Fruit fly (Drosophila melanogaster) whole organism, embryonic: Measurements from ENCODE around the gene swa.

ENCODE experiments used
- B-H1 ChIP-seq: fragments of 200-800 bp; sonication (Bioruptor generic); IDR thresholded peaks from 3 replicates; pipeline ENCODE4 v1.3.6; 2022; ENCODE audit warnings: missing biosample characterization, missing genetic modification characterization
- C15 ChIP-seq: fragments of 200-800 bp; sonication (Bioruptor generic); IDR thresholded peaks from 3 replicates; pipeline ENCODE4 v1.3.6; 2022; ENCODE audit warnings: missing biosample characterization, missing genetic modification characterization
- CG10543 ChIP-seq: fragments of 200-800 bp; sonication (Bioruptor generic); optimal IDR thresholded peaks from 3 replicates; lab custom pipeline; 2017; ENCODE audit warnings: missing biosample characterization, mild to moderate bottlenecking, missing genetic modification characterization, moderate library complexity
- CG10654 ChIP-seq: fragments of 200-800 bp; sonication (Bioruptor generic); optimal IDR thresholded peaks from 2 replicates; lab custom pipeline; 2016; ENCODE audit warnings: missing biosample characterization, missing genetic modification characterization
- CG12769 ChIP-seq: fragments of 200-800 bp; sonication (Bioruptor generic); optimal IDR thresholded peaks from 2 replicates; lab custom pipeline; 2019; ENCODE audit warnings: missing biosample characterization, mild to moderate bottlenecking, missing genetic modification characterization, moderate library complexity
- CG13424 ChIP-seq: fragments of 200-800 bp; sonication (Bioruptor generic); optimal IDR thresholded peaks from 2 replicates; lab custom pipeline; 2019; ENCODE audit warnings: missing biosample characterization, mild to moderate bottlenecking, missing genetic modification characterization, moderate library complexity
- CG13624 ChIP-seq: fragments of 200-800 bp; sonication (Bioruptor generic); optimal IDR thresholded peaks from 2 replicates; lab custom pipeline; 2016; ENCODE audit warnings: missing biosample characterization, missing genetic modification characterization
- CG13894 ChIP-seq: fragments of 200-800 bp; sonication (Bioruptor generic); optimal IDR thresholded peaks from 3 replicates; lab custom pipeline; 2018; ENCODE audit warnings: missing biosample characterization, mild to moderate bottlenecking, missing genetic modification characterization, moderate library complexity
- CG14860 ChIP-seq: fragments of 200-800 bp; sonication (Bioruptor generic); IDR thresholded peaks from 3 replicates; pipeline ENCODE4 v1.3.6; 2022; ENCODE audit warnings: missing biosample characterization, missing genetic modification characterization; ENCODE audit not compliant: partially characterized antibody
- CG15269 ChIP-seq: fragments of 200-800 bp; sonication (Bioruptor generic); optimal IDR thresholded peaks from 2 replicates; lab custom pipeline; 2018; ENCODE audit warnings: missing biosample characterization, mild to moderate bottlenecking, missing genetic modification characterization, moderate library complexity
- CG1602 ChIP-seq: fragments of 200-800 bp; sonication (Bioruptor generic); optimal IDR thresholded peaks from 3 replicates; lab custom pipeline; 2016; ENCODE audit warnings: missing biosample characterization, missing genetic modification characterization
- CG1603 ChIP-seq: fragments of 200-800 bp; sonication (Bioruptor generic); optimal IDR thresholded peaks from 2 replicates; lab custom pipeline; 2019; ENCODE audit warnings: missing biosample characterization, mild to moderate bottlenecking, missing genetic modification characterization, moderate library complexity
- CG16863 ChIP-seq: fragments of 200-800 bp; sonication (Bioruptor generic); optimal IDR thresholded peaks from 3 replicates; lab custom pipeline; 2016; ENCODE audit warnings: missing biosample characterization, missing genetic modification characterization
- CG17361 ChIP-seq: fragments of 200-800 bp; sonication (Bioruptor generic); IDR thresholded peaks from 3 replicates; pipeline ENCODE4 v1.3.6; 2022; ENCODE audit warnings: missing biosample characterization, missing genetic modification characterization
- CG1792 ChIP-seq: fragments of 200-800 bp; sonication (Bioruptor generic); optimal IDR thresholded peaks from 2 replicates; lab custom pipeline; 2016; ENCODE audit warnings: missing biosample characterization, missing genetic modification characterization
- CG34376 ChIP-seq: fragments of 200-800 bp; sonication (Bioruptor generic); optimal IDR thresholded peaks from 2 replicates; lab custom pipeline; 2018; ENCODE audit warnings: missing biosample characterization, mild to moderate bottlenecking, missing genetic modification characterization
- CG4360 ChIP-seq: fragments of 200-800 bp; sonication (Bioruptor generic); IDR thresholded peaks from 2 replicates; pipeline ENCODE4 v1.3.6; 2022; ENCODE audit warnings: missing biosample characterization, missing genetic modification characterization
- CG4820 ChIP-seq: fragments of 200-800 bp; sonication (Bioruptor generic); optimal IDR thresholded peaks from 3 replicates; lab custom pipeline; 2016; ENCODE audit warnings: missing biosample characterization, missing genetic modification characterization
- CG5245 ChIP-seq: fragments of 200-800 bp; sonication (Bioruptor generic); optimal IDR thresholded peaks from 3 replicates; lab custom pipeline; 2016; ENCODE audit warnings: missing biosample characterization, missing genetic modification characterization
- CG6791 ChIP-seq: fragments of 200-800 bp; sonication (Bioruptor generic); IDR thresholded peaks from 3 replicates; pipeline ENCODE4 v1.3.6; 2022; ENCODE audit warnings: missing biosample characterization, missing genetic modification characterization; ENCODE audit not compliant: partially characterized antibody
- CG8944 ChIP-seq: fragments of 200-800 bp; sonication (Bioruptor generic); optimal IDR thresholded peaks from 3 replicates; lab custom pipeline; 2016; ENCODE audit warnings: missing biosample characterization, missing genetic modification characterization
- CG9215 ChIP-seq: fragments of 200-800 bp; sonication (Bioruptor generic); IDR thresholded peaks from 2 replicates; pipeline ENCODE4 v1.3.6; 2022; ENCODE audit warnings: missing biosample characterization, missing genetic modification characterization
- CoRest ChIP-seq: fragments of 200-800 bp; sonication (Bioruptor generic); optimal IDR thresholded peaks from 3 replicates; lab custom pipeline; 2018; ENCODE audit warnings: missing biosample characterization, mild to moderate bottlenecking, missing genetic modification characterization, moderate library complexity
- D19B ChIP-seq: fragments of 200-800 bp; sonication (Bioruptor generic); optimal IDR thresholded peaks from 2 replicates; lab custom pipeline; 2017; ENCODE audit warnings: missing biosample characterization, mild to moderate bottlenecking, missing genetic modification characterization
- Dbx ChIP-seq: fragments of 200-800 bp; sonication (Bioruptor generic); IDR thresholded peaks from 3 replicates; pipeline ENCODE4 v1.3.6; 2022; ENCODE audit warnings: missing biosample characterization, missing genetic modification characterization
- Dip3 ChIP-seq: fragments of 200-800 bp; sonication (Bioruptor generic); optimal IDR thresholded peaks from 3 replicates; lab custom pipeline; 2016; ENCODE audit warnings: missing biosample characterization, missing genetic modification characterization
- HHEX ChIP-seq: fragments of 200-800 bp; sonication (Bioruptor generic); optimal IDR thresholded peaks from 3 replicates; lab custom pipeline; 2017; ENCODE audit warnings: missing biosample characterization, mild to moderate bottlenecking, missing genetic modification characterization, missing genetic modification reagents
- HLHmδ ChIP-seq: fragments of 200-800 bp; sonication (Bioruptor generic); optimal IDR thresholded peaks from 2 replicates; lab custom pipeline; 2018; ENCODE audit warnings: missing biosample characterization, mild to moderate bottlenecking, missing genetic modification characterization, moderate library complexity
- Hr51 ChIP-seq, 2 experiments: fragments of 200-800 bp; sonication (Bioruptor generic); optimal IDR thresholded peaks; 2 replicates in 1 of 2; 3 replicates in 1 of 2; lab custom pipeline; 2016 to 2018; ENCODE audit warnings: missing biosample characterization in 2 of 2, missing genetic modification characterization in 2 of 2, mild to moderate bottlenecking in 1 of 2, moderate library complexity in 1 of 2
- Myb ChIP-seq: fragments of 200-800 bp; sonication (Bioruptor generic); optimal IDR thresholded peaks from 2 replicates; lab custom pipeline; 2016; ENCODE audit warnings: missing biosample characterization, missing genetic modification characterization
- NK7.1 ChIP-seq: fragments of 200-800 bp; sonication (Bioruptor generic); optimal IDR thresholded peaks from 3 replicates; lab custom pipeline; 2016; ENCODE audit warnings: missing biosample characterization, missing genetic modification characterization
- Rfx ChIP-seq: fragments of 200-800 bp; sonication (Bioruptor generic); IDR thresholded peaks from 2 replicates; pipeline ENCODE4 v1.3.6; 2022; ENCODE audit warnings: missing biosample characterization, missing genetic modification characterization
- Sox100B ChIP-seq: fragments of 200-800 bp; sonication (Bioruptor generic); optimal IDR thresholded peaks from 3 replicates; lab custom pipeline; 2018; ENCODE audit warnings: missing biosample characterization, mild to moderate bottlenecking, missing genetic modification characterization
- YL-1 ChIP-seq: fragments of 200-800 bp; sonication (Bioruptor generic); optimal IDR thresholded peaks from 3 replicates; lab custom pipeline; 2017; ENCODE audit warnings: missing biosample characterization, mild to moderate bottlenecking, missing genetic modification characterization
- bab2 ChIP-seq: fragments of 200-800 bp; sonication (Bioruptor generic); optimal IDR thresholded peaks from 2 replicates; lab custom pipeline; 2016; ENCODE audit warnings: missing biosample characterization, missing genetic modification characterization
- chn ChIP-seq: fragments of 200-800 bp; sonication (Bioruptor generic); optimal IDR thresholded peaks from 2 replicates; lab custom pipeline; 2016; ENCODE audit warnings: missing biosample characterization, missing genetic modification characterization
- cwo ChIP-seq: fragments of 200-800 bp; sonication (Bioruptor generic); optimal IDR thresholded peaks from 3 replicates; lab custom pipeline; 2017; ENCODE audit warnings: missing biosample characterization, missing genetic modification characterization, mild to moderate bottlenecking, moderate library complexity, missing genetic modification reagents
- dimm ChIP-seq: fragments of 200-800 bp; sonication (Bioruptor generic); IDR thresholded peaks from 2 replicates; pipeline ENCODE4 v1.3.6; 2022; ENCODE audit warnings: missing biosample characterization, missing genetic modification characterization
- gem ChIP-seq: fragments of 200-800 bp; sonication (Bioruptor generic); optimal IDR thresholded peaks from 2 replicates; lab custom pipeline; 2019; ENCODE audit warnings: missing biosample characterization, mild to moderate bottlenecking, missing genetic modification characterization, moderate library complexity
- grau ChIP-seq: fragments of 200-800 bp; optimal IDR thresholded peaks from 3 replicates; lab custom pipeline; 2019; ENCODE audit warnings: missing biosample characterization, mild to moderate bottlenecking, missing genetic modification characterization, moderate library complexity
- gro ChIP-seq: fragments of 200-800 bp; sonication (Bioruptor generic); optimal IDR thresholded peaks from 2 replicates; lab custom pipeline; 2016; ENCODE audit warnings: missing biosample characterization, missing genetic modification characterization
- her ChIP-seq: fragments of 200-800 bp; sonication (Bioruptor generic); optimal IDR thresholded peaks from 2 replicates; lab custom pipeline; 2016; ENCODE audit warnings: missing biosample characterization, missing genetic modification characterization
- hkb ChIP-seq, 2 experiments: fragments of 200-800 bp in 1 of 2; fragments of >200 bp in 1 of 2; sonication (Bioruptor generic) in 1 of 2; IDR thresholded peaks in 1 of 2; optimal IDR thresholded peaks in 1 of 2; 2 replicates each; pipeline versions ENCODE4 v1.3.6 to Lab custom; 2017 to 2022; ENCODE audit warnings: missing biosample characterization in 1 of 2, missing genetic modification characterization in 1 of 2
- hth ChIP-seq: fragments of >200 bp; optimal IDR thresholded peaks from 2 replicates; lab custom pipeline; 2017; ENCODE audit warnings: inconsistent platforms
- onecut ChIP-seq: fragments of 200-800 bp; sonication (Bioruptor generic); IDR thresholded peaks from 2 replicates; pipeline ENCODE4 v1.3.6; 2022; ENCODE audit warnings: missing biosample characterization, missing genetic modification characterization
- pfk ChIP-seq: fragments of 200-800 bp; sonication (Bioruptor generic); optimal IDR thresholded peaks from 2 replicates; lab custom pipeline; 2018; ENCODE audit warnings: missing biosample characterization, mild to moderate bottlenecking, missing genetic modification characterization, moderate library complexity
- ranshi ChIP-seq: fragments of 200-800 bp; sonication (Bioruptor generic); IDR thresholded peaks from 2 replicates; pipeline ENCODE4 v1.3.6; 2022; ENCODE audit warnings: missing biosample characterization, missing genetic modification characterization
- scrt ChIP-seq: fragments of 200-800 bp; sonication (Bioruptor generic); optimal IDR thresholded peaks from 2 replicates; lab custom pipeline; 2018; ENCODE audit warnings: missing biosample characterization, mild to moderate bottlenecking, missing genetic modification characterization, moderate library complexity
- sisA ChIP-seq: fragments of 200-800 bp; sonication (Bioruptor generic); IDR thresholded peaks from 2 replicates; pipeline ENCODE4 v1.3.6; 2022; ENCODE audit warnings: missing biosample characterization, missing genetic modification characterization
- slbo ChIP-seq: fragments of 200-800 bp; sonication (Bioruptor generic); IDR thresholded peaks from 2 replicates; pipeline ENCODE4 v1.3.6; 2022; ENCODE audit warnings: missing biosample characterization, missing genetic modification characterization

swa gene

DNA sequence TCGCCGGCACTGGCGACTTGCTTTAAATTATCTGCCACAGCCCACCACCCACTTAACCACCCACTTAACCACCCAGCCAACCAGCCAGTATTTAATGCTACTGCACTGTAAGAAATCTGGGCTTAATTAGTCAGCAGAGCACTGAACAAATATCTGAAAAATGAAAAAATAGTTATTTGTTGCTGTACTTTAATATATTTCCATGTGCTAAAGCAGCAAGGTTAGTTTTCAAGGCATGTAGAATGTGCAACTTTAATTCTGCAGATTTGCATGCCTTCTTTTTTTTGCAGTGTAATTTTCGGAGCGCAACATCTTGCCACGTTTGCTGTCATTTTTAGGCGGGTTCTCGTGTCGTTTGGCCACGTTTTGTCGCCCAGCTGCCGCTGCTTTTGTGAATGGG lies 10.1 kb upstream of the swa start (continued):
- peak; percentile 62 for TF ChIP-seq grau (tag; lab: Kevin White, UChicago)
- TF ChIP-seq CG16863 (GFP tag; lab: Kevin White, UChicago), result peak; percentile 6
- peak; percentile 39 for TF ChIP-seq chn (GFP tag; lab: Kevin White, UChicago)
- peak; percentile 21 for TF ChIP-seq her (GFP tag; lab: Kevin White, UChicago)
- TF ChIP-seq CG13894, result no peak
- TF ChIP-seq HLHmδ (GFP tag; lab: Kevin White, UChicago), result no peak
- no peak for TF ChIP-seq pfk (GFP tag; lab: Kevin White, UChicago)
- peak; percentile 10 for TF ChIP-seq CG1602 (GFP tag; lab: Kevin White, UChicago)
- peak; percentile 49; the same call in 1 of the 2 replicates for TF ChIP-seq ranshi (GFP tag; lab: Robert Waterston, UW)
- TF ChIP-seq CG34376 (GFP tag; lab: Kevin White, UChicago), result peak; percentile 34
- no peak for TF ChIP-seq C15
- peak; percentile 42 for TF ChIP-seq bab2 (GFP tag; lab: Kevin White, UChicago)
- TF ChIP-seq CG4360 (GFP tag; lab: Robert Waterston, UW), result no peak
- TF ChIP-seq cwo (GFP tag; lab: Kevin White, UChicago), result peak; percentile 61
- no peak for TF ChIP-seq D19B (GFP tag; lab: Kevin White, UChicago)
- TF ChIP-seq CG1792 (GFP tag; lab: Kevin White, UChicago), result peak; percentile 27
- no peak for TF ChIP-seq hkb (optimal IDR thresholded peaks at IDR 0.05; lab: Kevin White, UChicago)
- peak; percentile 37; the same call in 1 of the 2 replicates for TF ChIP-seq hkb (GFP tag; IDR thresholded peaks at IDR 0.05; lab: Robert Waterston, UW)
- TF ChIP-seq Dip3 (GFP tag; lab: Kevin White, UChicago), result peak; percentile 6
- TF ChIP-seq Rfx (GFP tag; lab: Robert Waterston, UW), result peak; percentile 54
- TF ChIP-seq Myb (GFP tag; lab: Kevin White, UChicago), result peak; percentile 25
- TF ChIP-seq NK7.1 (GFP tag; lab: Kevin White, UChicago), result peak; percentile 4
- peak; percentile 43; the same call in 1 of the 3 replicates for TF ChIP-seq CG17361 (GFP tag; lab: Robert Waterston, UW)
- peak; percentile 53 for TF ChIP-seq scrt (GFP tag; lab: Kevin White, UChicago)
- no peak for TF ChIP-seq Sox100B (GFP tag; lab: Kevin White, UChicago)
- TF ChIP-seq CG14860 (GFP tag; lab: Robert Waterston, UW), result no peak
- no peak for TF ChIP-seq CG6791 (GFP tag; lab: Robert Waterston, UW)
- peak; percentile 40 for TF ChIP-seq HHEX (GFP tag; lab: Kevin White, UChicago)
- peak; percentile 60 for TF ChIP-seq CG15269 (tag; lab: Kevin White, UChicago)
- peak; percentile 43 for TF ChIP-seq CG13424
- peak; percentile 30 for TF ChIP-seq CG8944
- no peak for TF ChIP-seq hth (lab: Kevin White, UChicago)
- TF ChIP-seq CG12769 (tag; lab: Kevin White, UChicago), result no peak
- peak; percentile 10 for TF ChIP-seq CG5245 (GFP tag; lab: Kevin White, UChicago)
- TF ChIP-seq CG1603 (tag; lab: Kevin White, UChicago), result peak; percentile 64
- TF ChIP-seq CG9215 (GFP tag; lab: Robert Waterston, UW), result peak; percentile 29; the same call in 1 of the 2 replicates
- peak; percentile 40; the same call in 1 of the 3 replicates for TF ChIP-seq Dbx
- TF ChIP-seq Hr51 (GFP tag; optimal IDR thresholded peaks at IDR 0.05; lab: Kevin White, UChicago), result peak in 1 of 2 experiments; percentile 48
- peak; percentile 33 for TF ChIP-seq CG4820 (GFP tag; lab: Kevin White, UChicago)
- no peak for TF ChIP-seq onecut (GFP tag; lab: Robert Waterston, UW)
- TF ChIP-seq B-H1 (GFP tag; lab: Robert Waterston, UW), result no peak; the same call in 2 of the 3 replicates
- peak; percentile 51 for TF ChIP-seq CG13624 (GFP tag; lab: Kevin White, UChicago)
- no peak for TF ChIP-seq CG10543 (GFP tag; lab: Kevin White, UChicago)
- TF ChIP-seq sisA (GFP tag; lab: Robert Waterston, UW), result peak; percentile 47
- peak; percentile 43 for TF ChIP-seq CoRest (tag; lab: Kevin White, UChicago)
- no peak for TF ChIP-seq YL-1
- TF ChIP-seq gro (GFP tag; lab: Kevin White, UChicago), result peak; percentile 38
- TF ChIP-seq CG10654 (GFP tag; lab: Kevin White, UChicago), result no peak
- no peak for TF ChIP-seq dimm (GFP tag; lab: Robert Waterston, UW)
- peak; percentile 68 for TF ChIP-seq slbo
- TF ChIP-seq gem (tag; lab: Kevin White, UChicago), result peak; percentile 73
